Worm (Caenorhabditis elegans): ENCODE data around the gene F07H5.7.

DNA sequence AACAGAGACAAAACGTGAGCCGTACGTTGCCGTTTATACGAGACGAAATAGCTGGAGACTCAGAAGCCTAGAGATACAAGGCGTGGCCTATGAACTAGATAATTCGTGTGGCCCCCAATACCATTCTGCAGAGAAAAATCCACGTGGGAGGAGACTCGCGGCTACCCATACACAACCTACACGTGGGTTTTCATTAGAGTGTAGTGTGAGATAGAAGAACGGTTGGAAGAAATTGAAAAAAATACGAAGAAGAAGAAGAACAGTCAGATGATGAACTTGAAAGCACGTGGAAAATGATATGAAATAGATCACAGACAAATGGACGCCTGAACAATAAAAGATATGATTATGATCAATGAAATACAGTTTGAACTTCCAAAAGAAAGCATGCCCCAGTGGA, 28.8 kb downstream of the F07H5.7 start:
- TF ChIP-seq ama-1 (optimal IDR thresholded peaks at IDR 0.05) (no peak), elt-2 (tag; optimal IDR thresholded peaks at IDR 0.05) (no peak), nfya-1 (tag; optimal IDR thresholded peaks at IDR 0.05; ENCODE audit: insufficient read depth) (no peak), nhr-76 (tag; optimal IDR thresholded peaks at IDR 0.05) (no peak), ztf-11 (tag; optimal IDR thresholded peaks at IDR 0.05) (no peak), fos-1 (tag; optimal IDR thresholded peaks at IDR 0.05) (no peak), skn-1 (tag; optimal IDR thresholded peaks at IDR 0.05) (no peak), nhr-237 (tag; optimal IDR thresholded peaks at IDR 0.05) (no peak), egl-27 (tag; optimal IDR thresholded peaks at IDR 0.05) (no peak), nhr-11 (tag; optimal IDR thresholded peaks at IDR 0.05) (no peak), ztf-4 (tag; optimal IDR thresholded peaks at IDR 0.05) (no peak), nhr-77 (tag; optimal IDR thresholded peaks at IDR 0.05) (no peak), ceh-9 (tag; optimal IDR thresholded peaks at IDR 0.05) (no peak)

All from whole organism, L3 larva.